Worm (Caenorhabditis elegans): ENCODE data around the gene wee-1.1.

Gene wee-1.1

DNA sequence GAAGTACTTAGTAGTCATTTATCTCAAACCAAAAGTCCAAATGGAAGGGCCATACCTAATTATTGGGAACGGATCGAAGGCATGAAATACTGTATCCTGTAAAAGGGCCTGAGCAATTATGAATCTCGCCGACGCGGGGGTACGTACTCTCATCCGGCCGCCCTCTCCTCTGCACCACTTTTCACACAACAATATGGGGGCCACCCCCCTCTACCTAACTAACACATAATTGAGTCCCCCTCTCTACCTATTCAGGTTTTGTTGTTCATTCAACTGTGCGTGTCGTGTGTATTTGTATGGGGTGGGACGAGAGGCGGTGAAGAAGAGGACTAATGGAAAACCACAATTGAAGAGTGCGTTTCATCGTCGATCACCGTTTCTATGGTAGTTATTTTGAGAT, 9.0 kb downstream of the wee-1.1 start:
- TF ChIP-seq cey-2 (tag; optimal IDR thresholded peaks at IDR 0.05; ENCODE audit: borderline replicate concordance, insufficient read depth) (no peak), mdl-1 (tag; optimal IDR thresholded peaks at IDR 0.05) (no peak), fkh-10 (GFP tag; optimal IDR thresholded peaks at IDR 0.05) (no peak), F44E2.7 (GFP tag; IDR thresholded peaks at IDR 0.05) (0 out of 2 replicates have a peak, but pooled peaks have one; percentile 43), spr-3 (GFP tag; optimal IDR thresholded peaks at IDR 0.05) (no peak), T26A8.4 (GFP tag; IDR thresholded peaks at IDR 0.05) (no peak), mes-2 (tag; optimal IDR thresholded peaks at IDR 0.05; ENCODE audit: poor library complexity, severe bottlenecking) (peak; percentile 15), nhr-237 (tag; optimal IDR thresholded peaks at IDR 0.05) (no peak), F37D6.2 (tag; optimal IDR thresholded peaks at IDR 0.05) (no peak), rbr-2 (tag; optimal IDR thresholded peaks at IDR 0.05) (peak; percentile 1), unc-62 (GFP tag; optimal IDR thresholded peaks at IDR 0.05 in 1 of 2) (peak in 1 of 2 experiments; percentile 60), unc-62 (tag; optimal IDR thresholded peaks at IDR 0.05) (no peak), mxl-2 (GFP tag; conservative IDR thresholded peaks at IDR 0.05) (no peak), snpc-4 (tag; optimal IDR thresholded peaks at IDR 0.05) (no peak), egl-43 (GFP tag; IDR thresholded peaks at IDR 0.05) (0 out of 2 replicates have a peak, but pooled peaks have one; percentile 58)

DNA sequence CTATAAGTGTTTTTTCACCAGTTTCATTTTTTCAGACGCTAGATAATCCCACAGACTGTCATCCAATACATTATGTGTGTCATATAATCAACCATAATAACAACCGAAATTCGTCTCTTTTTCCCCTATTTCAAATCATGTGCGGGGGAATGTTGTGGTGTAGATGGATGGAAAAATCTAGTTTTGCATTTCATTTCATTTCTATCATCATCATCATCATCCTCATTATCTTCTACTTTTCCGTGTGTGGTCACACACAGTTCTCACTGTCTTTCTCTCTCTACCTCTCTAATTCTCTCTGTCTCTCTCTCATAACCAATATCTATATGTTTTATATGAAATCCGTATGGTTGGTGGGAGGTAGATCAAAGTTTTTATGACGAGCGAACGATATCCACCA, 9.9 kb downstream of the wee-1.1 start:
- TF ChIP-seq unc-62 (GFP tag; optimal IDR thresholded peaks at IDR 0.05 in 1 of 2) (peak in 1 of 2 experiments; percentile 90), unc-62 (tag; optimal IDR thresholded peaks at IDR 0.05) (no peak), aha-1 (tag) (no peak), Y105C5A.15 (GFP tag; IDR thresholded peaks at IDR 0.05) (no peak), dve-1 (tag; optimal IDR thresholded peaks at IDR 0.05; ENCODE audit: insufficient read depth) (no peak), snpc-4 (tag; optimal IDR thresholded peaks at IDR 0.05) (no peak), mxl-3 (GFP tag; optimal IDR thresholded peaks at IDR 0.05) (peak; percentile 42), hmg-1.1 (GFP tag; IDR thresholded peaks at IDR 0.05) (no peak), lim-7 (GFP tag; IDR thresholded peaks at IDR 0.05) (no peak), nhr-28 (tag; optimal IDR thresholded peaks at IDR 0.05) (peak; percentile 41), mes-2 (tag; optimal IDR thresholded peaks at IDR 0.05; ENCODE audit: poor library complexity, severe bottlenecking) (no peak), mdl-1 (tag; optimal IDR thresholded peaks at IDR 0.05) (peak in 1 of 2 experiments; percentile 8), hlh-30 (tag; optimal IDR thresholded peaks at IDR 0.05; ENCODE audit: insufficient read depth) (peak; percentile 59)

DNA sequence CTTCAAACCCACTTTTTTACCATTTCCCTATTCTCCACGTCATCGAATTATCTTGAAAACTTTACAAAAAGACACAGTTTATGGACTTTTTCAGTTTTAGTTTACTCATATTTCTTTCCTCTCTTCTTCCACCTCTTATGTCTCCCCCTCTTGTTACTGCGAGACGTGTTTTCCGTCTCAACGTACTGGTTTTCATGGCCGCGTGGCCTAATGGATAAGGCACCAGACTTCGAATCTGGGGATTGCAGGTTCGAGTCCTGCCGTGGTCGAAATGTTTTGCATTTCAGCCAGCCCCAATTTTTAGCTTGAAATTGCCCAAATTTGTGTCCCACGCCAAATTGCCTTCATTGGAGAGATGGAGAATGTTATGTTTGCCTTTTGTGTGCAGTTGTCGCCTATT, 17.3 kb downstream of the wee-1.1 start:
- no peak for TF ChIP-seq ztf-11 (tag; optimal IDR thresholded peaks at IDR 0.05)
- no peak for TF ChIP-seq ceh-62 (tag; optimal IDR thresholded peaks at IDR 0.05)
- peak; percentile 68; the same call in 1 of the 2 replicates for TF ChIP-seq mdt-29 (GFP tag; IDR thresholded peaks at IDR 0.05)
- 0 out of 2 replicates have a peak, but pooled peaks have one; percentile 46 for TF ChIP-seq ceh-44 (GFP tag; IDR thresholded peaks at IDR 0.05)
- peak; percentile 64 for TF ChIP-seq mep-1 (tag; optimal IDR thresholded peaks at IDR 0.05)
- TF ChIP-seq dve-1 (tag; optimal IDR thresholded peaks at IDR 0.05; ENCODE audit: insufficient read depth) = peak; percentile 41
- no peak for TF ChIP-seq tag-97 (GFP tag; IDR thresholded peaks at IDR 0.05)
- TF ChIP-seq unc-39 (tag; optimal IDR thresholded peaks at IDR 0.05) = no peak
- TF ChIP-seq fkh-10 (GFP tag; optimal IDR thresholded peaks at IDR 0.05) = no peak
- TF ChIP-seq dmd-9 (GFP tag; IDR thresholded peaks at IDR 0.05) = peak; percentile 57; the same call in 1 of the 2 replicates
- TF ChIP-seq daf-16 (GFP tag; optimal IDR thresholded peaks at IDR 0.05) = peak in 1 of 2 experiments; percentile 79
- peak; percentile 45 for TF ChIP-seq daf-16 (tag; optimal IDR thresholded peaks at IDR 0.05)
- TF ChIP-seq mxl-2 (GFP tag; conservative IDR thresholded peaks at IDR 0.05) = peak; percentile 69; the same call in 1 of the 2 replicates
- TF ChIP-seq saeg-2 (GFP tag; IDR thresholded peaks at IDR 0.05) = 0 out of 2 replicates have a peak, but pooled peaks have one; percentile 46
- no peak for TF ChIP-seq ama-1 (optimal IDR thresholded peaks at IDR 0.05)
- TF ChIP-seq aly-2 (tag; optimal IDR thresholded peaks at IDR 0.05) = peak; percentile 39
- peak; percentile 67 for TF ChIP-seq dmd-6 (GFP tag; IDR thresholded peaks at IDR 0.05)
- peak; percentile 84 for TF ChIP-seq arid-1 (GFP tag; conservative IDR thresholded peaks at IDR 0.05)
- peak; percentile 65; the same call in 1 of the 2 replicates for TF ChIP-seq T26A8.4 (GFP tag; IDR thresholded peaks at IDR 0.05)
- TF ChIP-seq Y5F2A.4 (GFP tag; optimal IDR thresholded peaks at IDR 0.05) = no peak
- peak; percentile 20 for TF ChIP-seq dpl-1 (GFP tag; optimal IDR thresholded peaks at IDR 0.05)
- TF ChIP-seq zip-11 (GFP tag; IDR thresholded peaks at IDR 0.05) = 0 out of 2 replicates have a peak, but pooled peaks have one; percentile 42
- no peak for TF ChIP-seq nhr-77 (tag; optimal IDR thresholded peaks at IDR 0.05)
- TF ChIP-seq ZK337.2 (GFP tag; IDR thresholded peaks at IDR 0.05) = peak; percentile 70
- no peak for TF ChIP-seq zfp-2 (tag; optimal IDR thresholded peaks at IDR 0.05)
- TF ChIP-seq lin-39 (tag; optimal IDR thresholded peaks at IDR 0.05) = no peak
- peak; percentile 14 for TF ChIP-seq nhr-6 (tag; optimal IDR thresholded peaks at IDR 0.05)
- TF ChIP-seq D1046.2 (GFP tag; IDR thresholded peaks at IDR 0.05) = peak; percentile 85
- TF ChIP-seq spr-3 (GFP tag; optimal IDR thresholded peaks at IDR 0.05) = peak; percentile 71
- no peak for TF ChIP-seq F10B5.3 (tag; optimal IDR thresholded peaks at IDR 0.05)

Measured in whole organism, L4 larva.